Worm (Caenorhabditis elegans): ENCODE results near the gene fbxb-51.

fbxb-51 gene

DNA sequence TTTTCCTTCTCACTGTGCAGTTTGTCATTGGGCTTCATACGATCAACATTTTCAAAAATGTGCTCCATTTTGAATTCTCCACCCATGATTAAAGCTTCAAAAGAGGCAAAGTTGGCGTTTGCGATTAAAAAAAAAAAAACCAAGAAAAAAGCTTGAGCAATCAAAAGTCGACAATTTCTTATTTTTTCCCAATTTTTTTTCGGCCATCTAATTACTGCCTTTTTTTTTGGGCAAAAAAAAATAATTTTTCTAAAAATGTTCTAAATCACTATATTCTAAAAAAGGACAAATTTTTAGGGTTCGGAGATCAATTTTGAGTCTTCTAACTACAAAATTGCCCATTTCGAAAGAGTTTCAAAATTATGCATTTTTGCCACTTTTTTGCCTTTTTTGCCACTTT is 25.5 kb downstream of the fbxb-51 start, which contains the start of gene K05F6.10:
K05F6.10 (minus strand) TSS at position 101 of the 400 bp plus-strand sequence.
- no peak for TF ChIP-seq ceh-62 (tag; optimal IDR thresholded peaks at IDR 0.05)
- TF ChIP-seq ceh-28 (tag; optimal IDR thresholded peaks at IDR 0.05) = no peak
- TF ChIP-seq ZK337.2 (GFP tag; IDR thresholded peaks at IDR 0.05) = no peak
- no peak for TF ChIP-seq F44E2.7 (GFP tag; IDR thresholded peaks at IDR 0.05)
- no peak for TF ChIP-seq D1046.2 (GFP tag; IDR thresholded peaks at IDR 0.05)
- TF ChIP-seq daf-16 (GFP tag; optimal IDR thresholded peaks at IDR 0.05) = no peak
- TF ChIP-seq daf-16 (tag; optimal IDR thresholded peaks at IDR 0.05) = no peak
- no peak for TF ChIP-seq nhr-6 (tag; optimal IDR thresholded peaks at IDR 0.05)
- no peak for TF ChIP-seq set-16 (GFP tag; IDR thresholded peaks at IDR 0.05)
- TF ChIP-seq ceh-44 (GFP tag; IDR thresholded peaks at IDR 0.05) = no peak
- no peak for TF ChIP-seq ceh-20 (GFP tag; IDR thresholded peaks at IDR 0.05)
- TF ChIP-seq sdz-12 (GFP tag; optimal IDR thresholded peaks at IDR 0.05) = no peak
- TF ChIP-seq snpc-4 (tag; optimal IDR thresholded peaks at IDR 0.05) = no peak
- TF ChIP-seq mxl-2 (GFP tag; conservative IDR thresholded peaks at IDR 0.05) = no peak
- no peak for TF ChIP-seq ztf-11 (tag; optimal IDR thresholded peaks at IDR 0.05)
- TF ChIP-seq jun-1 (tag; optimal IDR thresholded peaks at IDR 0.05) = no peak
- TF ChIP-seq snpc-1.2 (GFP tag; IDR thresholded peaks at IDR 0.05) = no peak
- TF ChIP-seq madf-5 (GFP tag; IDR thresholded peaks at IDR 0.05) = no peak
- no peak for TF ChIP-seq lim-7 (GFP tag; IDR thresholded peaks at IDR 0.05)
- TF ChIP-seq daf-12 (tag; optimal IDR thresholded peaks at IDR 0.05) = no peak
- no peak for TF ChIP-seq T26A8.4 (GFP tag; IDR thresholded peaks at IDR 0.05)

DNA sequence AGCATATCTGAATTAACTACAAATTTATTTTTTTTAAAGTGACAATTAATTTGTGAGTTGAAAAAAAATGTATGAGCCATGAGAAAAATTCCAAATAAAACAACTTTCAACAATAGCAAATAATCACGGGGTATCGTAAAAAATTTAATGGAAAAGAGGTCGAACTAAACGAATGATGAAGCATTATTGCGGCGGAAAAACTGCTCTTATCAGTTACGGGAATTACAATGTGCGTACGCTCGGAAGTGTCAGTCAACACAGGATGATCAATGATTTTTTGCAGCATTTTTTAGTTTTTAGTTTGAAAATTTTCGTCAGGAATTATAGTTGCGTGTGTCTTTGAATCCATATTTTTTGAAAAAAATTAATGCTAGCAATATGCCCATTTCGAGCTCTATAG is 26.3 kb downstream of the fbxb-51 start:
- peak; percentile 30 for TF ChIP-seq hlh-11 (tag; optimal IDR thresholded peaks at IDR 0.05)
- no peak for TF ChIP-seq R02D3.7 (tag; optimal IDR thresholded peaks at IDR 0.05)
- no peak for TF ChIP-seq F49E8.2 (tag; optimal IDR thresholded peaks at IDR 0.05; ENCODE audit: borderline replicate concordance)
- no peak for TF ChIP-seq lin-39 (tag; optimal IDR thresholded peaks at IDR 0.05)
- no peak for TF ChIP-seq nhr-48 (tag; optimal IDR thresholded peaks at IDR 0.05)
- TF ChIP-seq nhr-28 (tag; optimal IDR thresholded peaks at IDR 0.05) = peak; percentile 70
- no peak for TF ChIP-seq madf-9 (GFP tag; conservative IDR thresholded peaks at IDR 0.05)
- peak; percentile 92 for TF ChIP-seq pqm-1 (tag; optimal IDR thresholded peaks at IDR 0.05)
- TF ChIP-seq dmd-6 (GFP tag; IDR thresholded peaks at IDR 0.05) = peak; percentile 79

DNA sequence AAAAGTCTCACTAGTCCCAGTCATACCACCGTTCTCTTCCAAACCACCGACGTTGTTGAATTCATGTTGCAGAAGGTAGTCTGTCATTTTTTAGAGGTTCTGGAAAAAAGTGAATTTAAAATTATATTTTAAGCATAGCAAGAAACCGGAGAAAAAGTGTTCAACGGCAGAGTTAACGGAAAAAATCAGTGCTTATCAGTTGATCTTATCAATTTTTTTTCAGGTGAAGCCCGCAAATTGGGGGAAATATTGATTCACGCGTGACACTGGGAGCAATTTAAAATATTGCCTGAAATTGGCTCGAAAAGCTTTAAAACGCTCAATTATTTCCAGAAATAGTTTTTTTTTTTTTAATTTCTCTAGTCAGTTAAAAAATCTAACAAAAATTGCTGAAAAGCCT is 29.4 kb downstream of the fbxb-51 start, which contains the start of gene math-38:
math-38 (minus strand) TSS at position 101 of the 400 bp plus-strand sequence.
- TF ChIP-seq zag-1 (tag; optimal IDR thresholded peaks at IDR 0.05) (no peak), lsy-2 (tag; optimal IDR thresholded peaks at IDR 0.05) (no peak), madf-5 (GFP tag; IDR thresholded peaks at IDR 0.05) (no peak), nhr-6 (tag; optimal IDR thresholded peaks at IDR 0.05) (no peak), hlh-11 (tag; optimal IDR thresholded peaks at IDR 0.05) (peak; percentile 16), lin-29 (GFP tag; IDR thresholded peaks at IDR 0.05) (no peak), nhr-28 (tag; optimal IDR thresholded peaks at IDR 0.05) (peak; percentile 28)

DNA sequence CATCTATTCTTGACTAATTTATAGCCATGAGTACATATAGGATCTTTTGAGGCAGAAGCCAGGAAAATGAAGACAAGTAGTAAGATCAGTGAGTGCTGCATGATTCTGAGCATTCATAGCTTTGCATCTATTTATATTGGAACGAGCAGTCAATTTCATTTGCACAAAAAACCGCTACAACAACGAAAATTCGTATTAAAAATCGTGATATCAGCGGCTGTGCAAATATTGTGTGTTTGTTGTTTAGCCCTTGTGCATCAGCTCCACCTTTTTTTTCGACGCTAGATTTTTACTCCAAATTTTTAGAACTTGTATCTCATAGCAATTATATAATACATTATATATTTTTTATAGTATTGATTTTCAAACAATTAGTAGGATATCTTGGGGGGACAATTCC is 33.6 kb downstream of the fbxb-51 start, which contains the start of gene clec-21:
clec-21 (minus strand) TSS at position 101 of the 400 bp plus-strand sequence.
- TF ChIP-seq php-3 (GFP tag; IDR thresholded peaks at IDR 0.05) = no peak
- TF ChIP-seq daf-19 (GFP tag; conservative IDR thresholded peaks at IDR 0.05) = no peak
- TF ChIP-seq vab-7 (GFP tag; IDR thresholded peaks at IDR 0.05) = no peak
- no peak for TF ChIP-seq cey-2 (tag; optimal IDR thresholded peaks at IDR 0.05; ENCODE audit: borderline replicate concordance, insufficient read depth)
- no peak for TF ChIP-seq nhr-237 (tag; optimal IDR thresholded peaks at IDR 0.05)
- no peak for TF ChIP-seq nhr-48 (tag; optimal IDR thresholded peaks at IDR 0.05)
- TF ChIP-seq skn-1 (tag; optimal IDR thresholded peaks at IDR 0.05) = no peak
- no peak for TF ChIP-seq nhr-41 (GFP tag; IDR thresholded peaks at IDR 0.05)
- TF ChIP-seq pha-4 (GFP tag; IDR thresholded peaks at IDR 0.05) = no peak
- TF ChIP-seq pha-4 (tag; optimal IDR thresholded peaks at IDR 0.05) = no peak
- TF ChIP-seq zip-2 (tag; optimal IDR thresholded peaks at IDR 0.05) = no peak

Measured in whole organism, L4 larva.